Worm (Caenorhabditis elegans): ENCODE results near the gene mig-22.

mig-22 gene

ce11 chrIII:8726019-8726894, 40.9 kb downstream of the mig-22 start:
- TF ChIP-seq dao-5 (tag; optimal IDR thresholded peaks at IDR 0.05): no peak
- TF ChIP-seq him-1 (tag; optimal IDR thresholded peaks at IDR 0.05): no peak
- no peak for TF ChIP-seq W03F9.2 (tag; optimal IDR thresholded peaks at IDR 0.05)

- no peak for TF ChIP-seq dao-5 (tag; optimal IDR thresholded peaks at IDR 0.05)
These were observed 41.9 kb downstream of the mig-22 start for ce11 chrIII:8725224-8725623.

- no peak for TF ChIP-seq dao-5 (tag; optimal IDR thresholded peaks at IDR 0.05)
- TF ChIP-seq W03F9.2 (tag; optimal IDR thresholded peaks at IDR 0.05): no peak
- no peak for TF ChIP-seq him-1 (tag; optimal IDR thresholded peaks at IDR 0.05)
These were observed 47.3 kb downstream of the mig-22 start, which contains the start of gene hipr-1 for ce11 chrIII:8719769-8720252. Gene hipr-1, plus strand, starts transcription at chrIII:8720202.

ce11 chrIII:8719105-8719504, 48.0 kb downstream of the mig-22 start:
- TF ChIP-seq W03F9.2 (tag; optimal IDR thresholded peaks at IDR 0.05): no peak
- no peak for TF ChIP-seq dao-5 (tag; optimal IDR thresholded peaks at IDR 0.05)
- TF ChIP-seq him-1 (tag; optimal IDR thresholded peaks at IDR 0.05): no peak

ce11 chrIII:8718592-8718991, 48.5 kb downstream of the mig-22 start:
- no peak for TF ChIP-seq him-1 (tag; optimal IDR thresholded peaks at IDR 0.05)
- no peak for TF ChIP-seq W03F9.2 (tag; optimal IDR thresholded peaks at IDR 0.05)
- no peak for TF ChIP-seq dao-5 (tag; optimal IDR thresholded peaks at IDR 0.05)

ce11 chrIII:8717231-8717694, 49.9 kb downstream of the mig-22 start, which contains the start of gene mrpl-11:
Gene mrpl-11, plus strand, starts transcription at chrIII:8717644.
- TF ChIP-seq dao-5 (tag; optimal IDR thresholded peaks at IDR 0.05) (no peak), W03F9.2 (tag; optimal IDR thresholded peaks at IDR 0.05) (no peak), him-1 (tag; optimal IDR thresholded peaks at IDR 0.05) (no peak)

ce11 chrIII:8716084-8716483, 51.1 kb downstream of the mig-22 start, which contains the start of gene B0303.14:
Gene B0303.14, minus strand, starts transcription at chrIII:8716184.
- TF ChIP-seq him-1 (tag; optimal IDR thresholded peaks at IDR 0.05): no peak
